Worm (Caenorhabditis elegans) whole organism, L3 larva: Measurements from ENCODE around the gene acdh-10.

Experiments
- R02D3.7 ChIP-seq: fragments of 150-350 bp; optimal IDR thresholded peaks from 2 replicates; lab custom pipeline; 2014; ENCODE audit warnings: missing biosample characterization, missing genetic modification characterization
- jun-1 ChIP-seq: fragments of 150-350 bp; optimal IDR thresholded peaks from 2 replicates; lab custom pipeline; 2014; ENCODE audit warnings: missing biosample characterization, missing genetic modification reagents, missing genetic modification characterization
- lin-39 ChIP-seq: fragments of 150-350 bp; optimal IDR thresholded peaks from 2 replicates; lab custom pipeline; 2018; ENCODE audit warnings: missing biosample characterization, missing genetic modification reagents, missing genetic modification characterization
- nhr-11 ChIP-seq: fragments of 150-350 bp; optimal IDR thresholded peaks from 2 replicates; lab custom pipeline; 2014; ENCODE audit warnings: missing biosample characterization, missing genetic modification characterization
- nhr-237 ChIP-seq: fragments of 150-350 bp; optimal IDR thresholded peaks from 2 replicates; lab custom pipeline; 2014; ENCODE audit warnings: missing biosample characterization, missing genetic modification characterization
- nhr-25 ChIP-seq: sonication (generic microtip); optimal IDR thresholded peaks from 2 replicates; lab custom pipeline; 2017; ENCODE audit warnings: missing biosample characterization, missing genetic modification characterization
- nhr-77 ChIP-seq: fragments of 150-350 bp; optimal IDR thresholded peaks from 2 replicates; lab custom pipeline; 2014; ENCODE audit warnings: missing biosample characterization, missing genetic modification characterization
- ztf-11 ChIP-seq: fragments of 150-350 bp; optimal IDR thresholded peaks from 2 replicates; lab custom pipeline; 2014; ENCODE audit warnings: missing biosample characterization, missing genetic modification characterization

ce11 chrX:17181220-17181619, 33.5 kb downstream of the acdh-10 start:
- peak; percentile 61 for TF ChIP-seq nhr-25 (tag; lab: Kevin White, UChicago)
- no peak for TF ChIP-seq nhr-237 (tag; lab: Kevin White, UChicago)
- peak; percentile 30 for TF ChIP-seq lin-39
- peak; percentile 76 for TF ChIP-seq jun-1 (tag; lab: Kevin White, UChicago)
- peak; percentile 46 for TF ChIP-seq R02D3.7 (tag; lab: Kevin White, UChicago)
- TF ChIP-seq nhr-11 (tag; lab: Kevin White, UChicago): no peak
- no peak for TF ChIP-seq ztf-11 (tag; lab: Kevin White, UChicago)
- peak; percentile 91 for TF ChIP-seq nhr-77 (tag; lab: Kevin White, UChicago)
